Worm (Caenorhabditis elegans) whole organism, L1 larva: ENCODE results near the gene C35A11.2.

Experiments
- C16A3.4 ChIP-seq: fragments of 150-350 bp; optimal IDR thresholded peaks from 2 replicates; lab custom pipeline; 2014; ENCODE audit warnings: missing biosample characterization, missing genetic modification characterization
- F16B12.6 ChIP-seq: fragments of 150-350 bp; optimal IDR thresholded peaks from 2 replicates; lab custom pipeline; 2014; ENCODE audit warnings: missing biosample characterization, missing genetic modification characterization
- ceh-8 ChIP-seq: fragments of 200-800 bp; sonication (Bioruptor generic); optimal IDR thresholded peaks from 2 replicates; lab custom pipeline; 2018; ENCODE audit warnings: mild to moderate bottlenecking, missing genetic modification characterization, moderate library complexity, missing compliant biosample characterization
- ceh-90 ChIP-seq: sonication (generic microtip); optimal IDR thresholded peaks from 2 replicates; lab custom pipeline; 2016; ENCODE audit warnings: missing genetic modification characterization, missing compliant biosample characterization
- efl-3 ChIP-seq: fragments of 200-800 bp; sonication (Bioruptor generic); optimal IDR thresholded peaks from 2 replicates; lab custom pipeline; 2018; ENCODE audit warnings: mild to moderate bottlenecking, missing genetic modification characterization, missing compliant biosample characterization
- egl-27 ChIP-seq, 2 experiments: fragments of 150-350 bp in 1 of 2; sonication (generic microtip); optimal IDR thresholded peaks; 3 replicates each; lab custom pipeline; 2017 to 2018; ENCODE audit warnings: missing biosample characterization in 2 of 2, missing genetic modification characterization in 2 of 2, missing genetic modification reagents in 2 of 2
- elt-2 ChIP-seq: sonication (generic microtip); optimal IDR thresholded peaks from 2 replicates; lab custom pipeline; 2016; ENCODE audit warnings: missing genetic modification characterization, mild to moderate bottlenecking, inconsistent platforms, missing compliant biosample characterization, missing genetic modification reagents
- elt-3 ChIP-seq, 6 experiments: fragments of 150-350 bp in 1 of 6; sonication (generic microtip); optimal IDR thresholded peaks; 2 replicates each; lab custom pipeline; 2017 to 2018; ENCODE audit warnings: missing biosample characterization in 6 of 6, missing genetic modification characterization in 6 of 6, inconsistent platforms in 1 of 6
- fkh-10 ChIP-seq: sonication (generic microtip); optimal IDR thresholded peaks from 2 replicates; lab custom pipeline; 2017; ENCODE audit warnings: missing biosample characterization, missing genetic modification reagents, missing genetic modification characterization
- fkh-4 ChIP-seq: sonication (generic microtip); optimal IDR thresholded peaks from 2 replicates; lab custom pipeline; 2016; ENCODE audit warnings: missing compliant biosample characterization, missing genetic modification characterization, borderline replicate concordance
- fkh-8 ChIP-seq: sonication (generic microtip); optimal IDR thresholded peaks from 2 replicates; lab custom pipeline; 2016; ENCODE audit warnings: mild to moderate bottlenecking, missing genetic modification characterization, missing compliant biosample characterization
- hlh-17 ChIP-seq: fragments of 200-800 bp; sonication (Bioruptor generic); optimal IDR thresholded peaks from 2 replicates; lab custom pipeline; 2018; ENCODE audit warnings: missing genetic modification characterization, mild to moderate bottlenecking, missing compliant biosample characterization, moderate library complexity, borderline replicate concordance
- hlh-4 ChIP-seq: sonication (generic microtip); optimal IDR thresholded peaks from 2 replicates; lab custom pipeline; 2016; ENCODE audit warnings: mild to moderate bottlenecking, missing genetic modification characterization, missing compliant biosample characterization
- lin-14 ChIP-seq: fragments of 200-800 bp; sonication (Bioruptor generic); optimal IDR thresholded peaks from 2 replicates; lab custom pipeline; 2018; ENCODE audit warnings: mild to moderate bottlenecking, missing genetic modification characterization, moderate library complexity, missing compliant biosample characterization
- lin-35 ChIP-seq, 2 experiments: fragments of 150-350 bp; optimal IDR thresholded peaks; 2 replicates each; lab custom pipeline; 2014; ENCODE audit warnings: missing biosample characterization in 2 of 2, missing genetic modification characterization in 2 of 2, missing genetic modification reagents in 2 of 2
- lin-39 ChIP-seq: fragments of 150-350 bp; optimal IDR thresholded peaks from 2 replicates; lab custom pipeline; 2014; ENCODE audit warnings: missing biosample characterization, missing genetic modification reagents, missing genetic modification characterization
- mab-9 ChIP-seq: fragments of 200-800 bp; sonication (Bioruptor generic); IDR thresholded peaks from 2 replicates; pipeline ENCODE4 v1.3.6; 2022; ENCODE audit warnings: missing genetic modification reagents, missing genetic modification characterization, missing compliant biosample characterization
- mep-1 ChIP-seq: fragments of 150-350 bp; optimal IDR thresholded peaks from 2 replicates; lab custom pipeline; 2014; ENCODE audit warnings: missing biosample characterization, missing genetic modification characterization
- nhr-12 ChIP-seq: sonication (generic microtip); optimal IDR thresholded peaks from 2 replicates; lab custom pipeline; 2017; ENCODE audit warnings: missing biosample characterization, missing genetic modification characterization
- nhr-20 ChIP-seq: sonication (generic microtip); optimal IDR thresholded peaks from 2 replicates; lab custom pipeline; 2016; ENCODE audit warnings: mild to moderate bottlenecking, missing genetic modification characterization, missing compliant biosample characterization
- nhr-237 ChIP-seq: fragments of 150-350 bp; optimal IDR thresholded peaks from 2 replicates; lab custom pipeline; 2014; ENCODE audit warnings: missing biosample characterization, missing genetic modification characterization
- nhr-71 ChIP-seq: sonication (generic microtip); optimal IDR thresholded peaks from 2 replicates; lab custom pipeline; 2016; ENCODE audit warnings: mild to moderate bottlenecking, missing genetic modification characterization, moderate library complexity, missing compliant biosample characterization
- nhr-76 ChIP-seq: sonication (generic microtip); optimal IDR thresholded peaks from 2 replicates; lab custom pipeline; 2017; ENCODE audit warnings: missing biosample characterization, missing genetic modification characterization
- nhr-77 ChIP-seq: fragments of 150-350 bp; optimal IDR thresholded peaks from 2 replicates; lab custom pipeline; 2014; ENCODE audit warnings: missing biosample characterization, missing genetic modification characterization
- nhr-90 ChIP-seq: sonication (generic microtip); optimal IDR thresholded peaks from 2 replicates; lab custom pipeline; 2016; ENCODE audit warnings: mild to moderate bottlenecking, missing genetic modification characterization, missing compliant biosample characterization; ENCODE audit not compliant: poor library complexity
- pax-3 ChIP-seq: fragments of 200-800 bp; sonication (Bioruptor generic); optimal IDR thresholded peaks from 2 replicates; lab custom pipeline; 2018; ENCODE audit warnings: mild to moderate bottlenecking, missing genetic modification characterization, moderate library complexity, missing compliant biosample characterization
- pqm-1 ChIP-seq: sonication (generic microtip); optimal IDR thresholded peaks from 3 replicates; lab custom pipeline; 2017; ENCODE audit warnings: missing biosample characterization, missing genetic modification characterization
- skn-1 ChIP-seq: fragments of 150-350 bp; optimal IDR thresholded peaks from 2 replicates; lab custom pipeline; 2014; ENCODE audit warnings: missing biosample characterization, missing genetic modification characterization
- snu-23 ChIP-seq: sonication (generic microtip); optimal IDR thresholded peaks from 2 replicates; lab custom pipeline; 2016; ENCODE audit warnings: missing genetic modification characterization, missing compliant biosample characterization
- swsn-7 ChIP-seq: sonication (generic microtip); optimal IDR thresholded peaks from 2 replicates; lab custom pipeline; 2016; ENCODE audit warnings: missing genetic modification characterization, missing compliant biosample characterization
- tlp-1 ChIP-seq: fragments of 150-350 bp; optimal IDR thresholded peaks from 2 replicates; lab custom pipeline; 2014; ENCODE audit warnings: missing biosample characterization, missing genetic modification characterization
- unc-30 ChIP-seq: sonication (generic microtip); optimal IDR thresholded peaks from 2 replicates; lab custom pipeline; 2017; ENCODE audit warnings: missing biosample characterization, missing genetic modification characterization
- vab-15 ChIP-seq: sonication (generic microtip); optimal IDR thresholded peaks from 2 replicates; lab custom pipeline; 2017; ENCODE audit warnings: missing genotype, mild to moderate bottlenecking, missing genetic modification characterization, missing compliant biosample characterization
- zag-1 ChIP-seq: fragments of 150-350 bp; optimal IDR thresholded peaks from 2 replicates; lab custom pipeline; 2014; ENCODE audit warnings: missing biosample characterization, missing genetic modification characterization
- zip-4 ChIP-seq: fragments of 200-800 bp; sonication (Bioruptor generic); optimal IDR thresholded peaks from 2 replicates; lab custom pipeline; 2018; ENCODE audit warnings: mild to moderate bottlenecking, missing genetic modification characterization, moderate library complexity, missing compliant biosample characterization
- ztf-11 ChIP-seq, 2 experiments: sonication (generic microtip); optimal IDR thresholded peaks; 2 replicates each; lab custom pipeline; 2016 to 2017; ENCODE audit warnings: missing genetic modification characterization in 2 of 2, missing biosample characterization in 1 of 2, missing compliant biosample characterization in 1 of 2

Gene C35A11.2

DNA sequence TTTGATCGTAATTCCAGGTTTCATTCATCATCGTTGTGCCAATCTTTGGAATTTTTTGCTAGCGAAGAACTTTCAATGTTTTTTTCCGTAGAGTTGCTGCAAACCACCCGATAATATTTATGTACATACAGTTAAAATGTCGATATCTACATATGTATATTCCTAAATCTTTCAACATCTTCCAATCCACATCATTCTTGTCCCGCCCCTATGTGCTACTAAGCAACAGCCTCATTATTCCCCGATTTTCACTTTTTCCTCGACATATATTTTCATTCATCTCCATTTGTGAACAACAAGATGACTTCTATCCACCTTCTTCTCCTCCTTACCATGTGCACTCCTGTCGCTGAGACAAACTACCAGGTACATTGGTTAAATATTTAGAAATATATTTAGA, 14.0 kb upstream of the C35A11.2 start, which contains the start of gene C35A11.3:
Gene C35A11.3 (plus strand): TSS at position 301 of the 400 bp plus-strand sequence.
- no peak for TF ChIP-seq unc-30 (tag; lab: Kevin White, UChicago)
- no peak for TF ChIP-seq egl-27 (tag; optimal IDR thresholded peaks at IDR 0.05; lab: Kevin White, UChicago)
- TF ChIP-seq ceh-8 (GFP tag; lab: Kevin White, UChicago): no peak
- TF ChIP-seq nhr-20 (tag; lab: Kevin White, UChicago): no peak
- TF ChIP-seq ztf-11 (tag; optimal IDR thresholded peaks at IDR 0.05; lab: Kevin White, UChicago): no peak
- no peak for TF ChIP-seq fkh-10 (GFP tag; lab: Kevin White, UChicago)
- no peak for TF ChIP-seq snu-23
- no peak for TF ChIP-seq F16B12.6
- no peak for TF ChIP-seq nhr-76 (tag; lab: Kevin White, UChicago)

ce11 chrV:5392993-5393628, 7.0 kb downstream of the C35A11.2 start, which contains the start of gene C35A11.4:
Gene C35A11.4, minus strand, starts transcription at chrV:5393148.
- TF ChIP-seq C16A3.4 (tag; lab: Kevin White, UChicago): no peak
- TF ChIP-seq unc-30 (tag; lab: Kevin White, UChicago): no peak
- no peak for TF ChIP-seq fkh-4 (tag; lab: Kevin White, UChicago)
- no peak for TF ChIP-seq nhr-12 (tag; lab: Kevin White, UChicago)
- TF ChIP-seq tlp-1 (tag; lab: Kevin White, UChicago): peak; percentile 56
- TF ChIP-seq zag-1 (tag; lab: Kevin White, UChicago): no peak
- peak; percentile 97 for TF ChIP-seq elt-2 (tag; lab: Kevin White, UChicago)
- TF ChIP-seq pax-3 (tag; lab: Kevin White, UChicago): no peak
- no peak for TF ChIP-seq lin-14 (GFP tag; lab: Kevin White, UChicago)
- TF ChIP-seq skn-1 (tag; lab: Kevin White, UChicago): no peak
- no peak for TF ChIP-seq vab-15
- peak; percentile 9 for TF ChIP-seq nhr-71
- TF ChIP-seq pqm-1 (tag; lab: Kevin White, UChicago): peak; percentile 27
- TF ChIP-seq hlh-17: no peak
- TF ChIP-seq lin-35 (GFP tag; optimal IDR thresholded peaks at IDR 0.05; lab: Kevin White, UChicago): peak in 1 of 2 experiments; percentile 23

DNA sequence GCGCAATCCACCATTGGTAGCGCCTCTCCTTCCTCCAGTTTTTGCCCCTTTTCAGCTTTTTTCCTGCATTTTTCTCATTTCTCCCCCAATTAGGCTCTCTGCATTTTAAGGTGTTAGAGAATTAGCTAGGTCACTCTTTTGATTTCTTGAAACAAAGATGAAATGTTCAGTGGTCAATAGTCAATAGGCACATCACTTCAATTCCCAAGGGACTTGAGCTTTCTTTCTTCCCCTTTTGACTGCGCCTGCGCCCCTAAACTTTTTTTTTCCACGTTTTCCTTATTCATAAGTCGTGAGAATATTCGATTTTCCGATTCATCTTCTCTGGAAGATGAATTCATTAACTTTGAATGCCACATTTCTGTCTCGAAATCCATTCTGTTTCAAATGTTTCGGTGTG, 17.8 kb downstream of the C35A11.2 start:
- TF ChIP-seq fkh-8 (tag; lab: Kevin White, UChicago) (no peak), lin-14 (GFP tag; lab: Kevin White, UChicago) (peak; percentile 3)

DNA sequence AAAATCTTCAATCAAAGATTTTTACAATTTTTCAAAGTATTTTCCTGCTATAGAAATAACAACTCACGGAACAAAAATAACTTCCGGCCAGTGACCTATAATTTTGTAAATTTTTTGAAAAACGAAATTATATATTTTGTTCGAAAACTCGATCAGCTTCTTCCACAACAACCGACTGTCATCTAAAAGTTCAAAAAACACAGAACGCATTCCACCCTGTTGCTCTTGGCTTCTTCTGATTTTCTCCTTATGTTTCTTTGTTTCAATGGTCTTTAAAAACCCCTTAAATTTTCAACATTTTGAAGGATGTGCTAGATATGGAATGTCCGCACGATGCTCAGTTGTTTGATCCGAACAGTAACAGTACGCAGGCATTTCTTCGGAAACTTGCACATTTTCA, 19.0 kb downstream of the C35A11.2 start, which contains the start of gene dmsr-7:
Gene dmsr-7 (plus strand): TSS at position 301 of the 400 bp plus-strand sequence.
- TF ChIP-seq mep-1: no peak
- TF ChIP-seq zag-1 (tag; lab: Kevin White, UChicago): no peak

DNA sequence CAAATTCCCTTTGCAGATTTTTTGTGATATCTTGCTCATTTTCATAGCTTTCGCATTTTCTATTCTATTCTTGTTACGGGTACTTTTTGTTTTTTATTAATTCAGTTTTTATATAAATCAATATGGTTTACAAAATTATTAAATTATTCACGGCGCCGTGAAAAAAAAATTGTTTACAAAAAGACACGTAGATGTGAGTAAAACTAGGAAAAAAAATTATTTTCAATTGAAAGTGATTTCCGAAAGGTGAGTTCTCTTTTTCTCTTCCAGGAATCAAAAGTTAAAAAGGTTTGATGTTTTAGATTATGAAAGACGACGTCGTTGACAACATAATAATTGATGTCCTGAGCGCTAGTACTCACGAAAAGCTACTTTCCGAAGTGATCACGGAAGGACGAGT, 22.1 kb downstream of the C35A11.2 start, which contains the start of gene C25A6.1:
Gene C25A6.1 (plus strand): TSS at position 301 of the 400 bp plus-strand sequence.
- TF ChIP-seq lin-35 (GFP tag; optimal IDR thresholded peaks at IDR 0.05; lab: Kevin White, UChicago): no peak
- TF ChIP-seq hlh-4 (tag; lab: Kevin White, UChicago): no peak
- TF ChIP-seq unc-30 (tag; lab: Kevin White, UChicago): no peak
- TF ChIP-seq elt-3 (tag; optimal IDR thresholded peaks at IDR 0.05; lab: Kevin White, UChicago): no peak
- TF ChIP-seq nhr-90 (tag; lab: Kevin White, UChicago): no peak
- no peak for TF ChIP-seq fkh-4 (tag; lab: Kevin White, UChicago)
- TF ChIP-seq zag-1 (tag; lab: Kevin White, UChicago): no peak
- no peak for TF ChIP-seq tlp-1 (tag; lab: Kevin White, UChicago)
- TF ChIP-seq pqm-1 (tag; lab: Kevin White, UChicago): no peak
- TF ChIP-seq vab-15: no peak
- no peak for TF ChIP-seq nhr-237 (tag; lab: Kevin White, UChicago)
- TF ChIP-seq swsn-7 (tag; lab: Kevin White, UChicago): no peak
- TF ChIP-seq zip-4: no peak
- no peak for TF ChIP-seq nhr-77 (tag; lab: Kevin White, UChicago)
- no peak for TF ChIP-seq snu-23
- TF ChIP-seq mab-9 (GFP tag; lab: Robert Waterston, UW): no peak
- TF ChIP-seq efl-3 (GFP tag; lab: Kevin White, UChicago): no peak
- no peak for TF ChIP-seq lin-39 (tag; lab: Kevin White, UChicago)
- TF ChIP-seq ceh-90 (tag; lab: Kevin White, UChicago): no peak
